Worm (Caenorhabditis elegans) whole organism, young adult: ENCODE data around the gene rpc-11.

Source experiments
- B0261.1 ChIP-seq: sonication (generic microtip); optimal IDR thresholded peaks from 2 replicates; lab custom pipeline; 2016; ENCODE audit warnings: mild to moderate bottlenecking, missing genetic modification characterization, moderate library complexity, missing compliant biosample characterization
- F23B12.7 ChIP-seq: sonication (generic microtip); optimal IDR thresholded peaks from 2 replicates; lab custom pipeline; 2017; ENCODE audit warnings: missing genetic modification characterization, mild to moderate bottlenecking, missing compliant biosample characterization, antibody characterized with exemption, moderate library complexity; ENCODE audit not compliant: insufficient read depth
- Y56A3A.18 ChIP-seq: fragments of 200-800 bp; sonication (Bioruptor generic); IDR thresholded peaks from 2 replicates; pipeline ENCODE4 v1.3.6; 2022; ENCODE audit warnings: missing genetic modification reagents, missing genetic modification characterization, missing compliant biosample characterization
- ama-1 ChIP-seq, 3 experiments: fragments of 150-350 bp in 1 of 3; sonication (generic microtip) in 2 of 3; optimal IDR thresholded peaks; 2 replicates each; lab custom pipeline; 2014 to 2018; ENCODE audit warnings: missing biosample characterization in 2 of 3, missing genetic modification characterization in 2 of 3, missing genetic modification reagents in 2 of 3
- dpl-1 ChIP-seq: fragments of 150-350 bp; optimal IDR thresholded peaks from 2 replicates; lab custom pipeline; 2014; ENCODE audit warnings: missing biosample characterization, missing genetic modification reagents, missing genetic modification characterization

- TF ChIP-seq ama-1 (optimal IDR thresholded peaks at IDR 0.05; lab: Kevin White, UChicago) (no peak), ama-1 (GFP tag; optimal IDR thresholded peaks at IDR 0.05; lab: Kevin White, UChicago) (no peak), Y56A3A.18 (GFP tag; lab: Robert Waterston, UW) (no peak), B0261.1 (no peak), dpl-1 (GFP tag; lab: Kevin White, UChicago) (no peak), F23B12.7 (tag; lab: Kevin White, UChicago) (no peak)
These were observed 1.1 kb downstream of the rpc-11 start for ce11 chrIV:1408718-1409117.
